Worm (Caenorhabditis elegans) whole organism, L3 larva: Measurements from ENCODE around the gene his-62.
A peak's percentile ranks its signal among the peaks of the same experiment; 100 is the strongest.

Experiments
- ama-1 ChIP-seq: fragments of 150-350 bp; optimal IDR thresholded peaks from 2 replicates; lab custom pipeline; 2018
- ceh-82 ChIP-seq: fragments of 150-350 bp; optimal IDR thresholded peaks from 2 replicates; lab custom pipeline; 2014; ENCODE audit warnings: missing biosample characterization, missing genetic modification characterization
- ceh-9 ChIP-seq: sonication (generic microtip); optimal IDR thresholded peaks from 2 replicates; lab custom pipeline; 2018; ENCODE audit warnings: missing biosample characterization, missing genetic modification characterization
- daf-12 ChIP-seq: fragments of 150-350 bp; optimal IDR thresholded peaks from 2 replicates; lab custom pipeline; 2014; ENCODE audit warnings: missing biosample characterization, missing genetic modification reagents, missing genetic modification characterization
- egl-5 ChIP-seq: fragments of 150-350 bp; optimal IDR thresholded peaks from 2 replicates; lab custom pipeline; 2017; ENCODE audit warnings: missing biosample characterization, missing genetic modification reagents, missing genetic modification characterization, inconsistent platforms
- elt-1 ChIP-seq: fragments of 150-350 bp; optimal IDR thresholded peaks from 2 replicates; lab custom pipeline; 2014; ENCODE audit warnings: missing biosample characterization, missing genetic modification characterization
- elt-2 ChIP-seq: sonication (generic microtip); optimal IDR thresholded peaks from 2 replicates; lab custom pipeline; 2016; ENCODE audit warnings: missing genetic modification reagents, mild to moderate bottlenecking, missing genetic modification characterization, missing compliant biosample characterization
- eor-1 ChIP-seq, 2 experiments: fragments of 150-350 bp; optimal IDR thresholded peaks; 2 replicates each; lab custom pipeline; 2014 to 2018; ENCODE audit warnings: missing biosample characterization in 2 of 2, missing genetic modification characterization in 2 of 2
- fkh-10 ChIP-seq: sonication (generic microtip); optimal IDR thresholded peaks from 2 replicates; lab custom pipeline; 2017; ENCODE audit warnings: missing biosample characterization, missing genetic modification reagents, missing genetic modification characterization
- fkh-2 ChIP-seq: fragments of 150-350 bp; optimal IDR thresholded peaks from 2 replicates; lab custom pipeline; 2014; ENCODE audit warnings: missing biosample characterization, missing genetic modification reagents, missing genetic modification characterization
- fos-1 ChIP-seq: fragments of 150-350 bp; optimal IDR thresholded peaks from 2 replicates; lab custom pipeline; 2014; ENCODE audit warnings: missing biosample characterization, missing genetic modification characterization
- hmg-11 ChIP-seq: sonication (generic microtip); optimal IDR thresholded peaks from 2 replicates; lab custom pipeline; 2016; ENCODE audit warnings: missing genetic modification characterization, missing compliant biosample characterization
- jun-1 ChIP-seq: fragments of 150-350 bp; optimal IDR thresholded peaks from 2 replicates; lab custom pipeline; 2014; ENCODE audit warnings: missing biosample characterization, missing genetic modification reagents, missing genetic modification characterization
- lin-15B ChIP-seq: fragments of 150-350 bp; optimal IDR thresholded peaks from 2 replicates; lab custom pipeline; 2014; ENCODE audit warnings: missing biosample characterization, missing genetic modification characterization
- lin-39 ChIP-seq: fragments of 150-350 bp; optimal IDR thresholded peaks from 2 replicates; lab custom pipeline; 2018; ENCODE audit warnings: missing biosample characterization, missing genetic modification reagents, missing genetic modification characterization
- lsy-12 ChIP-seq: sonication (generic microtip); optimal IDR thresholded peaks from 2 replicates; lab custom pipeline; 2016; ENCODE audit warnings: mild to moderate bottlenecking, missing genetic modification characterization, missing compliant biosample characterization
- mdl-1 ChIP-seq: fragments of 150-350 bp; optimal IDR thresholded peaks from 2 replicates; lab custom pipeline; 2014; ENCODE audit warnings: missing biosample characterization, missing genetic modification characterization
- mml-1 ChIP-seq: fragments of 150-350 bp; sonication (generic microtip); optimal IDR thresholded peaks from 3 replicates; lab custom pipeline; 2014; ENCODE audit warnings: missing biosample characterization, missing genetic modification characterization
- nfya-1 ChIP-seq: sonication (generic microtip); optimal IDR thresholded peaks from 2 replicates; lab custom pipeline; 2017; ENCODE audit warnings: missing genetic modification characterization, mild to moderate bottlenecking, missing compliant biosample characterization, antibody characterized with exemption, moderate library complexity; ENCODE audit not compliant: insufficient read depth
- nhr-11 ChIP-seq: fragments of 150-350 bp; optimal IDR thresholded peaks from 2 replicates; lab custom pipeline; 2014; ENCODE audit warnings: missing biosample characterization, missing genetic modification characterization
- nhr-12 ChIP-seq: fragments of 150-350 bp; optimal IDR thresholded peaks from 2 replicates; lab custom pipeline; 2014; ENCODE audit warnings: missing biosample characterization, missing genetic modification characterization
- nhr-23 ChIP-seq: fragments of 150-350 bp; optimal IDR thresholded peaks from 2 replicates; lab custom pipeline; 2014; ENCODE audit warnings: missing biosample characterization, missing genetic modification reagents, missing genetic modification characterization
- nhr-237 ChIP-seq: fragments of 150-350 bp; optimal IDR thresholded peaks from 2 replicates; lab custom pipeline; 2014; ENCODE audit warnings: missing biosample characterization, missing genetic modification characterization
- nhr-25 ChIP-seq: sonication (generic microtip); optimal IDR thresholded peaks from 2 replicates; lab custom pipeline; 2017; ENCODE audit warnings: missing biosample characterization, missing genetic modification characterization
- nhr-28 ChIP-seq: fragments of 150-350 bp; optimal IDR thresholded peaks from 2 replicates; lab custom pipeline; 2014; ENCODE audit warnings: missing biosample characterization, missing genetic modification characterization
- nhr-43 ChIP-seq: sonication (generic microtip); optimal IDR thresholded peaks from 2 replicates; lab custom pipeline; 2016; ENCODE audit warnings: mild to moderate bottlenecking, missing genetic modification characterization, missing compliant biosample characterization; ENCODE audit not compliant: poor library complexity, severe bottlenecking
- nhr-77 ChIP-seq: fragments of 150-350 bp; optimal IDR thresholded peaks from 2 replicates; lab custom pipeline; 2014; ENCODE audit warnings: missing biosample characterization, missing genetic modification characterization
- pha-4 ChIP-seq: fragments of 150-350 bp; optimal IDR thresholded peaks from 2 replicates; lab custom pipeline; 2014; ENCODE audit warnings: missing biosample characterization, missing genetic modification reagents, missing genetic modification characterization
- pqm-1 ChIP-seq: fragments of 150-350 bp; optimal IDR thresholded peaks from 2 replicates; lab custom pipeline; 2017; ENCODE audit warnings: missing biosample characterization, missing genetic modification characterization, inconsistent platforms
- sea-2 ChIP-seq: fragments of 150-350 bp; sonication (generic microtip); optimal IDR thresholded peaks from 4 replicates; lab custom pipeline; 2014; ENCODE audit warnings: missing biosample characterization, missing genetic modification reagents, missing genetic modification characterization
- snpc-4 ChIP-seq: fragments of 150-350 bp; optimal IDR thresholded peaks from 2 replicates; lab custom pipeline; 2014; ENCODE audit warnings: missing biosample characterization, missing genetic modification characterization
- tbx-2 ChIP-seq: sonication (generic microtip); optimal IDR thresholded peaks from 2 replicates; lab custom pipeline; 2016; ENCODE audit warnings: mild to moderate bottlenecking, missing genetic modification characterization, missing compliant biosample characterization
- unc-39 ChIP-seq: sonication (generic microtip); optimal IDR thresholded peaks from 4 replicates; lab custom pipeline; 2017; ENCODE audit warnings: missing biosample characterization, missing genetic modification characterization
- unc-62 ChIP-seq: fragments of 150-350 bp; sonication (generic microtip); optimal IDR thresholded peaks from 4 replicates; lab custom pipeline; 2014; ENCODE audit warnings: missing biosample characterization, missing genetic modification reagents, missing genetic modification characterization
- zag-1 ChIP-seq: fragments of 150-350 bp; optimal IDR thresholded peaks from 2 replicates; lab custom pipeline; 2014; ENCODE audit warnings: missing biosample characterization, missing genetic modification characterization
- ztf-11 ChIP-seq: fragments of 150-350 bp; optimal IDR thresholded peaks from 2 replicates; lab custom pipeline; 2014; ENCODE audit warnings: missing biosample characterization, missing genetic modification characterization
- ztf-4 ChIP-seq: fragments of 150-350 bp; optimal IDR thresholded peaks from 2 replicates; lab custom pipeline; 2014; ENCODE audit warnings: missing biosample characterization, missing genetic modification characterization

his-62 gene

ce11 chrIV:7486201-7486947 lies at the start of gene his-62, which contains the start of gene his-61:
TSS of gene his-62 (plus strand) at chrIV:7486545.
TSS of gene his-61 (minus strand) at chrIV:7486217.
- no peak for TF ChIP-seq nhr-23
- TF ChIP-seq nfya-1 (tag; lab: Kevin White, UChicago), result peak; percentile 49
- peak; percentile 42 for TF ChIP-seq elt-1 (tag; lab: Kevin White, UChicago)
- no peak for TF ChIP-seq mml-1 (tag; lab: Kevin White, UChicago)
- TF ChIP-seq elt-2 (tag; lab: Kevin White, UChicago), result peak; percentile 83
- TF ChIP-seq eor-1 (tag; optimal IDR thresholded peaks at IDR 0.05; lab: Kevin White, UChicago), result no peak
- no peak for TF ChIP-seq lin-39
- TF ChIP-seq daf-12, result no peak
- peak; percentile 73 for TF ChIP-seq pha-4 (tag; lab: Kevin White, UChicago)
- TF ChIP-seq nhr-11 (tag; lab: Kevin White, UChicago), result no peak
- TF ChIP-seq jun-1 (tag; lab: Kevin White, UChicago), result peak; percentile 43
- peak; percentile 52 for TF ChIP-seq pqm-1 (tag; lab: Kevin White, UChicago)
- TF ChIP-seq ceh-82 (tag; lab: Kevin White, UChicago), result no peak
- peak; percentile 82 for TF ChIP-seq snpc-4 (tag; lab: Kevin White, UChicago)
- TF ChIP-seq ceh-9, result no peak
- TF ChIP-seq nhr-25 (tag; lab: Kevin White, UChicago), result peak; percentile 85
- TF ChIP-seq lsy-12 (tag; lab: Kevin White, UChicago), result peak; percentile 63
- no peak for TF ChIP-seq egl-5 (tag; lab: Kevin White, UChicago)
- no peak for TF ChIP-seq fos-1 (tag; lab: Kevin White, UChicago)
- TF ChIP-seq sea-2 (GFP tag; lab: Kevin White, UChicago), result no peak
- peak; percentile 13 for TF ChIP-seq lin-15B (tag; lab: Kevin White, UChicago)
- no peak for TF ChIP-seq nhr-12 (tag; lab: Kevin White, UChicago)
- no peak for TF ChIP-seq fkh-10
- no peak for TF ChIP-seq nhr-28
- TF ChIP-seq zag-1 (tag; lab: Kevin White, UChicago), result no peak
- TF ChIP-seq nhr-43 (tag; lab: Kevin White, UChicago), result peak; percentile 18
- no peak for TF ChIP-seq unc-62 (GFP tag; lab: Kevin White, UChicago)
- TF ChIP-seq, all 47 proteins: peak for 11

- TF ChIP-seq tbx-2 (tag; lab: Kevin White, UChicago), result no peak
- TF ChIP-seq egl-5 (tag; lab: Kevin White, UChicago), result no peak
- no peak for TF ChIP-seq nhr-77
- TF ChIP-seq hmg-11 (tag; lab: Kevin White, UChicago), result no peak
- no peak for TF ChIP-seq lin-15B (tag; lab: Kevin White, UChicago)
- TF ChIP-seq ztf-11 (tag; lab: Kevin White, UChicago), result no peak
Measured at ce11 chrIV:7439377-7439776, 47.0 kb upstream of the his-62 start.

- TF ChIP-seq elt-2 (tag; lab: Kevin White, UChicago), result peak; percentile 20
- no peak for TF ChIP-seq nfya-1 (tag; lab: Kevin White, UChicago)
- peak; percentile 8 for TF ChIP-seq nhr-43 (tag; lab: Kevin White, UChicago)
- TF ChIP-seq eor-1 (tag; optimal IDR thresholded peaks at IDR 0.05; lab: Kevin White, UChicago), result no peak
- no peak for TF ChIP-seq tbx-2 (tag; lab: Kevin White, UChicago)
- TF ChIP-seq ztf-4, result no peak
Measured at ce11 chrIV:7440238-7440637, 46.1 kb upstream of the his-62 start.

- TF ChIP-seq daf-12 (no peak), mdl-1 (tag; lab: Kevin White, UChicago) (no peak), nhr-25 (tag; lab: Kevin White, UChicago) (no peak), ztf-4 (no peak), lin-39 (no peak)
- TF ChIP-seq, all 47 proteins: peak for 0
Measured at ce11 chrIV:7445236-7445635, 41.1 kb upstream of the his-62 start, which contains the start of gene valv-1. TSS of gene valv-1 (minus strand) at chrIV:7445336.

- no peak for TF ChIP-seq unc-39 (tag; lab: Kevin White, UChicago)
- TF ChIP-seq mml-1 (tag; lab: Kevin White, UChicago), result no peak
- no peak for TF ChIP-seq lsy-12 (tag; lab: Kevin White, UChicago)
- TF ChIP-seq mdl-1 (tag; lab: Kevin White, UChicago), result no peak
- no peak for TF ChIP-seq nhr-237
- TF ChIP-seq fkh-2 (tag; lab: Kevin White, UChicago), result no peak
- TF ChIP-seq elt-2 (tag; lab: Kevin White, UChicago), result no peak
- TF ChIP-seq ama-1 (lab: Kevin White, UChicago), result no peak
- TF ChIP-seq nhr-23, result no peak
Measured at ce11 chrIV:7445995-7446394, 40.4 kb upstream of the his-62 start, which contains the start of gene B0496.1. TSS of gene B0496.1 (plus strand) at chrIV:7446295.
